Fruit fly (Drosophila melanogaster): Measurements from ENCODE around the gene NetA.

Gene NetA

DNA sequence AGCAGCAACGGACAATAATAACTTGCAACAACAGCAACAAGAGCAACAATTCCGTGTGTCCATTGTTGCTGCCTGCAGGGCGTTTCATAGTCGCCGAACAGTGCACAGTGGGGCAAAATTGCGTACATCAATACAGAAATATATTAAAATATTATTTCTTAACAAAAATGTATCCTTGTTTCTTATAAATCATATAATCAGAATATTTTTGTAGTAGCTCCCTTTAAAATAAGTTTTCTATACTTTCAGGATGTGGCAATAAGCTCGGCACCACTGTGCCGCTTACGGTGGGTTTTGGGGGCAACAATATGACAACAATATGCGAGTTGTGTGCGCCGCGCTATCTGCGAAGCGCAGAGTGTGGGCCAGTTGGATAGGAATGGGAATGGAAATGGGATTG, 41.4 kb downstream of the NetA start (continued):
- TF ChIP-seq E2f1 (GFP tag; IDR thresholded peaks at IDR 0.05) (peak; percentile 79), CG9437 (GFP tag; optimal IDR thresholded peaks at IDR 0.05) (peak; percentile 59), CG6813 (GFP tag; optimal IDR thresholded peaks at IDR 0.05) (peak; percentile 81), CG7745 (tag; optimal IDR thresholded peaks at IDR 0.05) (no peak), Spps (tag; optimal IDR thresholded peaks at IDR 0.05) (peak; percentile 76), ind (GFP tag; optimal IDR thresholded peaks at IDR 0.05) (peak; percentile 68), row (GFP tag; IDR thresholded peaks at IDR 0.05) (peak; percentile 75), gcm2 (GFP tag; optimal IDR thresholded peaks at IDR 0.05) (no peak), CG16815 (GFP tag; optimal IDR thresholded peaks at IDR 0.05) (peak; percentile 56), HHEX (GFP tag; optimal IDR thresholded peaks at IDR 0.05) (peak; percentile 76), gce (GFP tag; IDR thresholded peaks at IDR 0.05) (peak; percentile 81; the same call in 2 of the 3 replicates), CG12071 (GFP tag; optimal IDR thresholded peaks at IDR 0.05) (peak; percentile 59), esg (GFP tag; conservative IDR thresholded peaks at IDR 0.05) (peak; percentile 75), BEAF-32 (GFP tag; optimal IDR thresholded peaks at IDR 0.05) (no peak), CG12659 (GFP tag; optimal IDR thresholded peaks at IDR 0.05) (peak; percentile 62), CG2199 (GFP tag; IDR thresholded peaks at IDR 0.05) (peak; percentile 68; the same call in 1 of the 3 replicates), repo (GFP tag; optimal IDR thresholded peaks at IDR 0.05) (no peak), MTF-1 (GFP tag; optimal IDR thresholded peaks at IDR 0.05; ENCODE audit: borderline replicate concordance) (peak; percentile 49), Sry-β (GFP tag; optimal IDR thresholded peaks at IDR 0.05) (no peak), CG2116 (GFP tag; optimal IDR thresholded peaks at IDR 0.05) (peak; percentile 31), Eip74EF (GFP tag; optimal IDR thresholded peaks at IDR 0.05) (peak in 1 of 2 experiments; percentile 77), crol (GFP tag; IDR thresholded peaks at IDR 0.05) (0 out of 2 replicates have a peak, but pooled peaks have one; percentile 21), Sox102F (GFP tag; optimal IDR thresholded peaks at IDR 0.05) (peak; percentile 89), CG33213 (GFP tag; optimal IDR thresholded peaks at IDR 0.05) (no peak), CG15696 (tag; optimal IDR thresholded peaks at IDR 0.05) (peak; percentile 74), CG17328 (GFP tag; IDR thresholded peaks at IDR 0.05) (peak; percentile 88), bab2 (GFP tag; optimal IDR thresholded peaks at IDR 0.05) (no peak), trh (GFP tag; optimal IDR thresholded peaks at IDR 0.05) (peak; percentile 41), run (tag; optimal IDR thresholded peaks at IDR 0.05) (no peak), CG1603 (tag; optimal IDR thresholded peaks at IDR 0.05) (peak; percentile 61), Dp (GFP tag; optimal IDR thresholded peaks at IDR 0.05) (no peak), ci (GFP tag; IDR thresholded peaks at IDR 0.05) (peak; percentile 94), CG8281 (tag; optimal IDR thresholded peaks at IDR 0.05) (peak; percentile 32), emc (GFP tag; optimal IDR thresholded peaks at IDR 0.05) (no peak), CG7357 (GFP tag; IDR thresholded peaks at IDR 0.05) (peak; percentile 64; the same call in 2 of the 3 replicates), sd (tag; optimal IDR thresholded peaks at IDR 0.05) (peak; percentile 11), chn (GFP tag; optimal IDR thresholded peaks at IDR 0.05) (peak; percentile 36), CG10267 (tag; optimal IDR thresholded peaks at IDR 0.05) (peak; percentile 78), CG10147 (GFP tag; optimal IDR thresholded peaks at IDR 0.05) (peak; percentile 32), Kr (GFP tag; optimal IDR thresholded peaks at IDR 0.05) (no peak), Hey (tag; optimal IDR thresholded peaks at IDR 0.05) (no peak), gcm (GFP tag; optimal IDR thresholded peaks at IDR 0.05) (peak; percentile 79), bsh (GFP tag; optimal IDR thresholded peaks at IDR 0.05) (peak; percentile 72 to 91), CG12744 (GFP tag; optimal IDR thresholded peaks at IDR 0.05) (no peak), CG11456 (GFP tag; IDR thresholded peaks at IDR 0.05) (peak; percentile 72; the same call in 2 of the 3 replicates), CG31441 (GFP tag; IDR thresholded peaks at IDR 0.05) (peak; percentile 90), Poxn (GFP tag; IDR thresholded peaks at IDR 0.05) (no peak), sug (tag; optimal IDR thresholded peaks at IDR 0.05) (peak; percentile 21), Oaz (GFP tag; IDR thresholded peaks at IDR 0.05) (peak; percentile 41; the same call in 1 of the 2 replicates), wor (GFP tag; IDR thresholded peaks at IDR 0.05) (peak; percentile 72)
